Fruit fly (Drosophila melanogaster) whole organism, embryonic: ENCODE results near the gene pod1.

ENCODE experiments used
- CG1024 ChIP-seq: fragments of 200-800 bp; sonication (Bioruptor generic); IDR thresholded peaks from 2 replicates; pipeline ENCODE4 v1.3.6; 2022; ENCODE audit warnings: missing biosample characterization, missing genetic modification characterization
- CG10274 ChIP-seq: fragments of 200-800 bp; sonication (Bioruptor generic); optimal IDR thresholded peaks from 3 replicates; lab custom pipeline; 2017; ENCODE audit warnings: missing biosample characterization, mild to moderate bottlenecking, missing genetic modification characterization
- CG10543 ChIP-seq: fragments of 200-800 bp; sonication (Bioruptor generic); optimal IDR thresholded peaks from 3 replicates; lab custom pipeline; 2017; ENCODE audit warnings: missing biosample characterization, mild to moderate bottlenecking, missing genetic modification characterization, moderate library complexity
- CG10565 ChIP-seq: fragments of 200-800 bp; sonication (Bioruptor generic); optimal IDR thresholded peaks from 3 replicates; lab custom pipeline; 2016; ENCODE audit warnings: missing biosample characterization, mild to moderate bottlenecking, missing genetic modification characterization
- CG11093 ChIP-seq: fragments of 200-800 bp; sonication (Bioruptor generic); IDR thresholded peaks from 3 replicates; pipeline ENCODE4 v1.3.6; 2022; ENCODE audit warnings: missing biosample characterization, missing genetic modification characterization
- CG12769 ChIP-seq: fragments of 200-800 bp; sonication (Bioruptor generic); optimal IDR thresholded peaks from 2 replicates; lab custom pipeline; 2019; ENCODE audit warnings: missing biosample characterization, mild to moderate bottlenecking, missing genetic modification characterization, moderate library complexity
- CG15073 ChIP-seq: fragments of 200-800 bp; sonication (Bioruptor generic); optimal IDR thresholded peaks from 2 replicates; lab custom pipeline; 2016; ENCODE audit warnings: missing biosample characterization, missing genetic modification characterization
- CG15269 ChIP-seq: fragments of 200-800 bp; sonication (Bioruptor generic); optimal IDR thresholded peaks from 2 replicates; lab custom pipeline; 2018; ENCODE audit warnings: missing biosample characterization, mild to moderate bottlenecking, missing genetic modification characterization, moderate library complexity
- CG17328 ChIP-seq: fragments of 200-800 bp; sonication (Bioruptor generic); IDR thresholded peaks from 2 replicates; pipeline ENCODE4 v1.3.6; 2022; ENCODE audit warnings: missing biosample characterization, missing genetic modification characterization
- CG2120 ChIP-seq: fragments of 200-800 bp; sonication (Bioruptor generic); optimal IDR thresholded peaks from 3 replicates; lab custom pipeline; 2016; ENCODE audit warnings: missing biosample characterization, missing genetic modification characterization
- CG2678 ChIP-seq: fragments of 200-800 bp; sonication (Bioruptor generic); optimal IDR thresholded peaks from 3 replicates; lab custom pipeline; 2019; ENCODE audit warnings: missing biosample characterization, mild to moderate bottlenecking, missing genetic modification characterization, moderate library complexity
- CG2875 ChIP-seq: fragments of 200-800 bp; sonication (Bioruptor generic); optimal IDR thresholded peaks from 2 replicates; lab custom pipeline; 2017; ENCODE audit warnings: missing biosample characterization, mild to moderate bottlenecking, missing genetic modification characterization, missing genetic modification reagents
- CG31224 ChIP-seq: fragments of 200-800 bp; sonication (Bioruptor generic); IDR thresholded peaks from 2 replicates; pipeline ENCODE4 v1.3.6; 2022; ENCODE audit warnings: missing biosample characterization, missing genetic modification characterization
- CG3163 ChIP-seq: fragments of 200-800 bp; sonication (Bioruptor generic); optimal IDR thresholded peaks from 3 replicates; lab custom pipeline; 2016; ENCODE audit warnings: missing biosample characterization, missing genetic modification characterization
- CG4360 ChIP-seq: fragments of 200-800 bp; sonication (Bioruptor generic); IDR thresholded peaks from 2 replicates; pipeline ENCODE4 v1.3.6; 2022; ENCODE audit warnings: missing biosample characterization, missing genetic modification characterization
- CG4820 ChIP-seq: fragments of 200-800 bp; sonication (Bioruptor generic); optimal IDR thresholded peaks from 3 replicates; lab custom pipeline; 2016; ENCODE audit warnings: missing biosample characterization, missing genetic modification characterization
- CG7556 ChIP-seq: fragments of 200-800 bp; sonication (Bioruptor generic); optimal IDR thresholded peaks from 2 replicates; lab custom pipeline; 2017; ENCODE audit warnings: missing biosample characterization, mild to moderate bottlenecking, missing genetic modification characterization
- CG8359 ChIP-seq: fragments of 200-800 bp; sonication (Bioruptor generic); optimal IDR thresholded peaks from 2 replicates; lab custom pipeline; 2017; ENCODE audit warnings: missing biosample characterization, mild to moderate bottlenecking, missing genetic modification characterization, borderline replicate concordance
- CG8765 ChIP-seq: fragments of 200-800 bp; sonication (Bioruptor generic); IDR thresholded peaks from 2 replicates; pipeline ENCODE4 v1.3.6; 2022; ENCODE audit warnings: missing biosample characterization, missing genetic modification characterization
- CG9797 ChIP-seq: fragments of 200-800 bp; sonication (Bioruptor generic); optimal IDR thresholded peaks from 3 replicates; lab custom pipeline; 2018; ENCODE audit warnings: missing biosample characterization, mild to moderate bottlenecking, missing genetic modification characterization
- CG9932 ChIP-seq: fragments of 200-800 bp; sonication (Bioruptor generic); IDR thresholded peaks from 2 replicates; pipeline ENCODE4 v1.3.6; 2022; ENCODE audit warnings: missing biosample characterization, missing genetic modification characterization
- D19A ChIP-seq: fragments of 200-800 bp; optimal IDR thresholded peaks from 3 replicates; lab custom pipeline; 2019; ENCODE audit warnings: missing biosample characterization, mild to moderate bottlenecking, missing genetic modification characterization, moderate library complexity
- D19B ChIP-seq: fragments of 200-800 bp; sonication (Bioruptor generic); optimal IDR thresholded peaks from 2 replicates; lab custom pipeline; 2017; ENCODE audit warnings: missing biosample characterization, mild to moderate bottlenecking, missing genetic modification characterization
- Dfd ChIP-seq, 2 experiments: fragments of >200 bp; optimal IDR thresholded peaks; 2 replicates each; lab custom pipeline; 2017; ENCODE audit warnings: missing biosample characterization in 2 of 2, missing genetic modification characterization in 2 of 2
- Doc3 ChIP-seq: fragments of 200-800 bp; sonication (Bioruptor generic); IDR thresholded peaks from 3 replicates; pipeline ENCODE4 v1.3.6; 2022; ENCODE audit warnings: missing biosample characterization, missing genetic modification characterization; ENCODE audit not compliant: partially characterized antibody
- Lim3 ChIP-seq: fragments of 200-800 bp; sonication (Bioruptor generic); IDR thresholded peaks from 2 replicates; pipeline ENCODE4 v1.3.6; 2022; ENCODE audit warnings: missing biosample characterization, missing genetic modification characterization
- PHDP ChIP-seq: fragments of 200-800 bp; sonication (Bioruptor generic); optimal IDR thresholded peaks from 3 replicates; lab custom pipeline; 2018; ENCODE audit warnings: missing biosample characterization, mild to moderate bottlenecking, missing genetic modification characterization, moderate library complexity
- Scr ChIP-seq: fragments of 200-800 bp; sonication (Bioruptor generic); IDR thresholded peaks from 2 replicates; pipeline ENCODE4 v1.3.6; 2022; ENCODE audit warnings: missing biosample characterization, missing genetic modification characterization; ENCODE audit not compliant: partially characterized antibody
- bowl ChIP-seq: fragments of 200-800 bp; sonication (Bioruptor generic); IDR thresholded peaks from 2 replicates; pipeline ENCODE4 v1.3.6; 2022; ENCODE audit warnings: missing biosample characterization, missing genetic modification characterization
- chn ChIP-seq: fragments of 200-800 bp; sonication (Bioruptor generic); optimal IDR thresholded peaks from 2 replicates; lab custom pipeline; 2016; ENCODE audit warnings: missing biosample characterization, missing genetic modification characterization
- en ChIP-seq: fragments of 200-800 bp; sonication (Bioruptor generic); optimal IDR thresholded peaks from 2 replicates; lab custom pipeline; 2016; ENCODE audit warnings: missing biosample characterization, missing genetic modification characterization
- eve ChIP-seq, 2 experiments: fragments of >200 bp; optimal IDR thresholded peaks; 2 replicates each; lab custom pipeline; 2017; ENCODE audit warnings: missing biosample characterization in 2 of 2, missing genetic modification characterization in 2 of 2
- eyg ChIP-seq: fragments of 200-800 bp; sonication (Bioruptor generic); optimal IDR thresholded peaks from 3 replicates; lab custom pipeline; 2016; ENCODE audit warnings: missing biosample characterization, missing genetic modification characterization
- gcm2 ChIP-seq: fragments of 200-800 bp; sonication (Bioruptor generic); optimal IDR thresholded peaks from 2 replicates; lab custom pipeline; 2016; ENCODE audit warnings: missing biosample characterization, missing genetic modification characterization
- gem ChIP-seq: fragments of 200-800 bp; sonication (Bioruptor generic); optimal IDR thresholded peaks from 2 replicates; lab custom pipeline; 2019; ENCODE audit warnings: missing biosample characterization, mild to moderate bottlenecking, missing genetic modification characterization, moderate library complexity
- hbn ChIP-seq: fragments of 200-800 bp; sonication (Bioruptor generic); IDR thresholded peaks from 2 replicates; pipeline ENCODE4 v1.3.6; 2022; ENCODE audit warnings: missing biosample characterization, missing genetic modification characterization; ENCODE audit not compliant: partially characterized antibody
- insv ChIP-seq, 2 experiments: fragments of 200-800 bp; sonication (Bioruptor generic); optimal IDR thresholded peaks; 3 replicates each; lab custom pipeline; 2016 to 2018; ENCODE audit warnings: missing biosample characterization in 2 of 2, missing genetic modification characterization in 2 of 2
- kay ChIP-seq: fragments of 200-800 bp; sonication (Bioruptor generic); optimal IDR thresholded peaks from 2 replicates; lab custom pipeline; 2016; ENCODE audit warnings: missing biosample characterization, missing genetic modification characterization
- lmd ChIP-seq: fragments of 200-800 bp; sonication (Bioruptor generic); IDR thresholded peaks from 2 replicates; pipeline ENCODE4 v1.3.6; 2022; ENCODE audit warnings: missing biosample characterization, missing genetic modification characterization
- otp ChIP-seq: fragments of 200-800 bp; sonication (Bioruptor generic); IDR thresholded peaks from 3 replicates; pipeline ENCODE4, ENCODE4 v1.3.6; 2022; ENCODE audit warnings: missing biosample characterization, missing genetic modification characterization
- peb ChIP-seq: fragments of 200-800 bp; sonication (Bioruptor generic); IDR thresholded peaks from 2 replicates; pipeline ENCODE4 v1.3.6; 2022; ENCODE audit warnings: missing biosample characterization, missing genetic modification characterization
- pho ChIP-seq: fragments of 200-800 bp; sonication (Bioruptor generic); optimal IDR thresholded peaks from 2 replicates; lab custom pipeline; 2016; ENCODE audit warnings: missing biosample characterization, missing genetic modification characterization
- psq ChIP-seq: fragments of 200-800 bp; sonication (Bioruptor generic); optimal IDR thresholded peaks from 2 replicates; lab custom pipeline; 2017; ENCODE audit warnings: missing biosample characterization, missing genetic modification characterization
- salm ChIP-seq: fragments of 200-800 bp; sonication (Bioruptor generic); optimal IDR thresholded peaks from 2 replicates; lab custom pipeline; 2018; ENCODE audit warnings: missing biosample characterization, mild to moderate bottlenecking, missing genetic modification characterization
- sens-2 ChIP-seq: fragments of 200-800 bp; sonication (Bioruptor generic); IDR thresholded peaks from 2 replicates; pipeline ENCODE4 v1.3.6; 2022; ENCODE audit warnings: missing biosample characterization, missing genetic modification characterization
- stwl ChIP-seq: fragments of 200-800 bp; sonication (Bioruptor generic); optimal IDR thresholded peaks from 3 replicates; lab custom pipeline; 2018; ENCODE audit warnings: missing biosample characterization, mild to moderate bottlenecking, missing genetic modification characterization, moderate library complexity
- tap ChIP-seq: fragments of 200-800 bp; optimal IDR thresholded peaks from 3 replicates; lab custom pipeline; 2019; ENCODE audit warnings: missing biosample characterization, mild to moderate bottlenecking, missing genetic modification characterization, moderate library complexity
- trh ChIP-seq: fragments of 200-800 bp; sonication (Bioruptor generic); optimal IDR thresholded peaks from 2 replicates; lab custom pipeline; 2016; ENCODE audit warnings: missing biosample characterization, missing genetic modification characterization
- unc-4 ChIP-seq: fragments of 200-800 bp; sonication (Bioruptor generic); IDR thresholded peaks from 2 replicates; pipeline ENCODE4 v1.3.6; 2022; ENCODE audit warnings: missing biosample characterization, missing genetic modification characterization; ENCODE audit not compliant: partially characterized antibody
- vfl ChIP-seq: fragments of 200-800 bp; sonication (Bioruptor generic); optimal IDR thresholded peaks from 2 replicates; lab custom pipeline; 2016; ENCODE audit warnings: missing biosample characterization, missing genetic modification characterization
- vnd ChIP-seq: fragments of 200-800 bp; sonication (Bioruptor generic); IDR thresholded peaks from 3 replicates; pipeline ENCODE4 v1.3.6; 2022; ENCODE audit warnings: missing biosample characterization, missing genetic modification characterization; ENCODE audit not compliant: partially characterized antibody

The pod1 gene

DNA sequence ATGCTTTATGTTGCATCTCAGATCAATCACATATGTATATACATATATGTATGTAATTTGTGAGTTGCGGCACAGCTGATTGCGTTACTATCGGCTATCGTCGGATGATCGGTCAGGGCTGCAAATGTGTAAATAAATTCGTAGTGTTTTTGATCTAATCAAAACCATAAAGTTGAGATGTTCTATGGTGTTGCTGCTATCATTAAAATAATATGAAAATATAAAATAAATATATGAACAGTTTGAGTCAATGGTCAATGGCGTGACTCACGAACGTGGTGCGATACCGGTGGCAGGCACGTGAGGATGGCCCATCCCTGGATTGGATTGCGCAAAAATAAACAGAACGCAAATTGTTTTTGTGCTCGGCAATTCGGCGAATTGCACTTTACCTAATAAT, 32.6 kb upstream of the pod1 start, which contains the start of gene Coq7 (continued):
- TF ChIP-seq peb = peak; percentile 73
- peak in 1 of 2 experiments; percentile 53 for TF ChIP-seq insv (GFP tag; optimal IDR thresholded peaks at IDR 0.05; lab: Kevin White, UChicago)
- no peak for TF ChIP-seq CG3163 (GFP tag; lab: Kevin White, UChicago)
- TF ChIP-seq chn (GFP tag; lab: Kevin White, UChicago) = peak; percentile 71
- TF ChIP-seq CG31224 (GFP tag; lab: Robert Waterston, UW) = peak; percentile 85
- peak; percentile 39 for TF ChIP-seq CG15073 (GFP tag; lab: Kevin White, UChicago)
- peak; percentile 85 for TF ChIP-seq CG17328 (GFP tag; lab: Robert Waterston, UW)
- peak; percentile 91 for TF ChIP-seq CG8765 (GFP tag; lab: Robert Waterston, UW)
- TF ChIP-seq stwl = peak; percentile 63
- peak; percentile 38; the same call in 1 of the 2 replicates for TF ChIP-seq CG4360
- TF ChIP-seq CG1024 (GFP tag; lab: Robert Waterston, UW) = peak; percentile 78
- TF ChIP-seq sens-2 (GFP tag; lab: Robert Waterston, UW) = peak; percentile 83
- peak; percentile 58 for TF ChIP-seq pho (GFP tag; lab: Kevin White, UChicago)
- peak; percentile 48 for TF ChIP-seq gcm2 (GFP tag; lab: Kevin White, UChicago)
- TF ChIP-seq CG2678 (tag; lab: Kevin White, UChicago) = no peak
- TF ChIP-seq vnd (GFP tag; lab: Robert Waterston, UW) = peak; percentile 99
- TF ChIP-seq CG10565 (GFP tag; lab: Kevin White, UChicago) = peak; percentile 11
- TF ChIP-seq Scr (GFP tag; lab: Robert Waterston, UW) = peak; percentile 99
- TF ChIP-seq CG12769 = no peak
- TF ChIP-seq gem = peak; percentile 92
- no peak for TF ChIP-seq PHDP
- no peak for TF ChIP-seq en (GFP tag; lab: Kevin White, UChicago)
- TF ChIP-seq D19A = no peak
- peak; percentile 98 for TF ChIP-seq unc-4
- no peak for TF ChIP-seq CG15269 (tag; lab: Kevin White, UChicago)
- peak; percentile 51; the same call in 1 of the 2 replicates for TF ChIP-seq Lim3 (GFP tag; lab: Robert Waterston, UW)
- TF ChIP-seq psq (GFP tag; lab: Kevin White, UChicago) = no peak
- TF ChIP-seq lmd (GFP tag; lab: Robert Waterston, UW) = peak; percentile 93
- peak; percentile 63 for TF ChIP-seq CG2875 (GFP tag; lab: Kevin White, UChicago)
- TF ChIP-seq Doc3 = peak; percentile 99
- peak; percentile 50 for TF ChIP-seq CG8359
- TF ChIP-seq CG7556 (GFP tag; lab: Kevin White, UChicago) = peak; percentile 79
- peak; percentile 87 for TF ChIP-seq CG4820
- TF ChIP-seq CG9797 (GFP tag; lab: Kevin White, UChicago) = peak; percentile 44
- no peak for TF ChIP-seq eyg (GFP tag; lab: Kevin White, UChicago)
- TF ChIP-seq CG2120 (GFP tag; lab: Kevin White, UChicago) = peak; percentile 78
- no peak for TF ChIP-seq eve (GFP tag; optimal IDR thresholded peaks at IDR 0.05; lab: Kevin White, UChicago)
- peak; percentile 87 for TF ChIP-seq otp (GFP tag; lab: Robert Waterston, UW)
- peak; percentile 80 for TF ChIP-seq kay (GFP tag; lab: Kevin White, UChicago)
- peak; percentile 96 for TF ChIP-seq CG9932 (GFP tag; lab: Robert Waterston, UW)
- TF ChIP-seq CG10274 (GFP tag; lab: Kevin White, UChicago) = peak; percentile 45
- peak; percentile 74 for TF ChIP-seq vfl
- peak; percentile 97 for TF ChIP-seq hbn (GFP tag; lab: Robert Waterston, UW)
- peak; percentile 68; the same call in 1 of the 2 replicates for TF ChIP-seq bowl (GFP tag; lab: Robert Waterston, UW)
- peak; percentile 58 for TF ChIP-seq trh
- TF ChIP-seq tap (tag; lab: Kevin White, UChicago) = no peak
- no peak for TF ChIP-seq Dfd (GFP tag; optimal IDR thresholded peaks at IDR 0.05; lab: Kevin White, UChicago)
- TF ChIP-seq CG10543 (GFP tag; lab: Kevin White, UChicago) = no peak
- peak; percentile 87 for TF ChIP-seq CG11093 (GFP tag; lab: Robert Waterston, UW)
- no peak for TF ChIP-seq D19B (GFP tag; lab: Kevin White, UChicago)
- peak; percentile 58 for TF ChIP-seq salm (tag; lab: Kevin White, UChicago)
